Fruit fly (Drosophila melanogaster): Measurements from ENCODE around the gene CG10616.
A peak's percentile ranks its signal among the peaks of the same experiment; 100 is the strongest.

CG10616 gene

DNA sequence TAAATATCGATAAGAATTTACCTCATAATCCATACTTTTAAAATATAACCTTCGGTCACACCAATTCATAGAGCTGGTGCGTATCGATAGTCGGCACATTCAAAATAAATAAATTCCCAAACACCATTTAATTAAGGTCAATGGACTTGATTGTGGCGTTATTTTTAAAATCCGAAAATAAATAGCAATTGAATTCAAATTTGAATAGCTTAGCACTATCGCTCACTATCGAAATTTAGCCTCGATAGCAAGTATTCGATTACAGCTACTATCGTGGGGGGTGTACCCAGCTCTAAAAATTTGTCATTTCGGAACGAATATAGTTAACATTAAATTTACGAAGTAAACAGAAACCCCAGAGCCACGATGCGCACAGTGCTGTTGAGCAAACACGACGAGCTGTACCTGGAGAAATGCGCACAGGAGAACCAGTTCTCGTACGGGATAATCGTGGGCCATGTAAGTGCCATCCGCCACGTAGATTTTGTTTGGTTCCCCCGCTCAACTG lies at the start of gene CG10616 (continued):
- TF ChIP-seq HmgZ (tag; optimal IDR thresholded peaks at IDR 0.05) (no peak), NC2β (GFP tag; optimal IDR thresholded peaks at IDR 0.05) (no peak), luna (GFP tag; optimal IDR thresholded peaks at IDR 0.05) (no peak), ERR (GFP tag; optimal IDR thresholded peaks at IDR 0.05) (no peak), lov (optimal IDR thresholded peaks at IDR 0.05) (no peak), lov (GFP tag; IDR thresholded peaks at IDR 0.05) (no peak), ash1 (GFP tag; optimal IDR thresholded peaks at IDR 0.05) (no peak), CG31441 (GFP tag; IDR thresholded peaks at IDR 0.05) (no peak), CG4820 (GFP tag; optimal IDR thresholded peaks at IDR 0.05) (no peak), CG1647 (GFP tag; optimal IDR thresholded peaks at IDR 0.05) (no peak), Dfd (GFP tag; optimal IDR thresholded peaks at IDR 0.05) (no peak), gro (GFP tag; optimal IDR thresholded peaks at IDR 0.05) (no peak), eyg (GFP tag; optimal IDR thresholded peaks at IDR 0.05) (no peak), dmrt99B (tag; optimal IDR thresholded peaks at IDR 0.05) (no peak), bigmax (GFP tag; optimal IDR thresholded peaks at IDR 0.05) (no peak), sna (GFP tag; IDR thresholded peaks at IDR 0.05; ENCODE audit: partially characterized antibody) (peak; percentile 98), ewg (GFP tag; optimal IDR thresholded peaks at IDR 0.05) (no peak), CG15601 (tag; optimal IDR thresholded peaks at IDR 0.05) (no peak), ase (GFP tag; IDR thresholded peaks at IDR 0.05) (no peak), pho (GFP tag; optimal IDR thresholded peaks at IDR 0.05) (no peak), slbo (GFP tag; IDR thresholded peaks at IDR 0.05) (no peak; the same call in 1 of the 2 replicates), nerfin-2 (GFP tag; IDR thresholded peaks at IDR 0.05; ENCODE audit: partially characterized antibody) (peak; percentile 92), Lhr (GFP tag; optimal IDR thresholded peaks at IDR 0.05) (no peak), exex (tag; optimal IDR thresholded peaks at IDR 0.05) (no peak), CG7357 (GFP tag; IDR thresholded peaks at IDR 0.05) (0 out of 3 replicates have a peak, but pooled peaks have one; percentile 10), Camta (GFP tag; optimal IDR thresholded peaks at IDR 0.05) (no peak), CG3847 (GFP tag; IDR thresholded peaks at IDR 0.05) (0 out of 2 replicates have a peak, but pooled peaks have one; percentile 13), dysf (GFP tag; IDR thresholded peaks at IDR 0.05) (no peak), CG9437 (GFP tag; optimal IDR thresholded peaks at IDR 0.05) (no peak), row (GFP tag; IDR thresholded peaks at IDR 0.05) (peak; percentile 64), unc-4 (GFP tag; IDR thresholded peaks at IDR 0.05; ENCODE audit: partially characterized antibody) (peak; percentile 93), Dref (GFP tag; IDR thresholded peaks at IDR 0.05) (peak; percentile 77), CG1233 (GFP tag; optimal IDR thresholded peaks at IDR 0.05) (no peak), E2f2 (GFP tag; IDR thresholded peaks at IDR 0.05) (peak; percentile 70), zf30C (GFP tag; optimal IDR thresholded peaks at IDR 0.05) (no peak), ken (GFP tag; IDR thresholded peaks at IDR 0.05) (no peak), klu (GFP tag; IDR thresholded peaks at IDR 0.05) (no peak), CG3163 (GFP tag; optimal IDR thresholded peaks at IDR 0.05) (no peak), CG4707 (GFP tag; optimal IDR thresholded peaks at IDR 0.05) (no peak), GATAe (GFP tag; conservative IDR thresholded peaks at IDR 0.05) (no peak), prd (optimal IDR thresholded peaks at IDR 0.05) (no peak), prd (GFP tag; IDR thresholded peaks at IDR 0.05) (no peak), CG18764 (GFP tag; optimal IDR thresholded peaks at IDR 0.05) (no peak), Spps (tag; optimal IDR thresholded peaks at IDR 0.05) (no peak), Usf (GFP tag; optimal IDR thresholded peaks at IDR 0.05) (no peak), CG10565 (GFP tag; optimal IDR thresholded peaks at IDR 0.05) (no peak), CG6254 (GFP tag; optimal IDR thresholded peaks at IDR 0.05) (no peak), Hsf (GFP tag; optimal IDR thresholded peaks at IDR 0.05) (no peak), Neu2 (GFP tag; optimal IDR thresholded peaks at IDR 0.05; ENCODE audit: borderline replicate concordance) (no peak), CG6654 (GFP tag; optimal IDR thresholded peaks at IDR 0.05) (no peak), caup (GFP tag; optimal IDR thresholded peaks at IDR 0.05; ENCODE audit: severe bottlenecking) (no peak), CG17385 (GFP tag; optimal IDR thresholded peaks at IDR 0.05) (no peak)
